Worm (Caenorhabditis elegans): ENCODE measurements around the gene sorf-2.

ce11 chrIII:5326323-5326722 lies at the start of gene sorf-2:
- no peak for TF ChIP-seq mdl-1 (tag; optimal IDR thresholded peaks at IDR 0.05)
- no peak for TF ChIP-seq nhr-11 (tag; optimal IDR thresholded peaks at IDR 0.05)
- no peak for TF ChIP-seq ceh-82 (tag; optimal IDR thresholded peaks at IDR 0.05)
- TF ChIP-seq ZK546.5 (tag; optimal IDR thresholded peaks at IDR 0.05): no peak
- no peak for TF ChIP-seq zag-1 (tag; optimal IDR thresholded peaks at IDR 0.05)
- no peak for TF ChIP-seq lin-39 (tag; optimal IDR thresholded peaks at IDR 0.05)
- TF ChIP-seq gmeb-1 (tag; optimal IDR thresholded peaks at IDR 0.05): no peak
- no peak for TF ChIP-seq peb-1 (tag; optimal IDR thresholded peaks at IDR 0.05)

Data from whole organism, L2 larva.